Fruit fly (Drosophila melanogaster): ENCODE results near the gene CG13950.

The CG13950 gene

dm6 chr2L:845341-846004, 14.5 kb upstream of the CG13950 start (continued):
- TF ChIP-seq CG4820 (GFP tag; optimal IDR thresholded peaks at IDR 0.05) (peak; percentile 82), CG14965 (GFP tag; optimal IDR thresholded peaks at IDR 0.05; ENCODE audit: borderline replicate concordance) (peak; percentile 35), ATbp (GFP tag; optimal IDR thresholded peaks at IDR 0.05) (peak; percentile 87), CG9797 (GFP tag; optimal IDR thresholded peaks at IDR 0.05) (no peak), gro (GFP tag; optimal IDR thresholded peaks at IDR 0.05) (peak; percentile 69), Nf-YA (GFP tag; IDR thresholded peaks at IDR 0.05) (peak; percentile 87), stc (GFP tag; IDR thresholded peaks at IDR 0.05) (peak; percentile 88), tin (GFP tag; optimal IDR thresholded peaks at IDR 0.05) (peak; percentile 80), ewg (GFP tag; optimal IDR thresholded peaks at IDR 0.05) (peak; percentile 74), B-H1 (GFP tag; IDR thresholded peaks at IDR 0.05) (peak; percentile 85), Pdp1 (GFP tag; optimal IDR thresholded peaks at IDR 0.05) (peak; percentile 79 to 87), org-1 (GFP tag; optimal IDR thresholded peaks at IDR 0.05) (peak; percentile 81), sens (GFP tag) (peak; percentile 96), MTF-1 (GFP tag; optimal IDR thresholded peaks at IDR 0.05; ENCODE audit: borderline replicate concordance) (peak; percentile 76), CG3281 (GFP tag; optimal IDR thresholded peaks at IDR 0.05) (peak; percentile 87), pum (GFP tag; optimal IDR thresholded peaks at IDR 0.05) (peak; percentile 83), cg (GFP tag; optimal IDR thresholded peaks at IDR 0.05) (no peak), dimm (GFP tag; IDR thresholded peaks at IDR 0.05) (peak; percentile 84), CG43689 (GFP tag; IDR thresholded peaks at IDR 0.05) (peak; percentile 76), PHDP (tag; optimal IDR thresholded peaks at IDR 0.05) (peak; percentile 88), gce (GFP tag; IDR thresholded peaks at IDR 0.05) (peak; percentile 69; the same call in 1 of the 3 replicates), pan (optimal IDR thresholded peaks at IDR 0.05) (no peak), pan (GFP tag; optimal IDR thresholded peaks at IDR 0.05 in 1 of 2, IDR thresholded peaks at IDR 0.05 in 1 of 2) (peak in 1 of 2 experiments; percentile 92), Xbp1 (GFP tag; optimal IDR thresholded peaks at IDR 0.05) (peak; percentile 90), CG30020 (tag; optimal IDR thresholded peaks at IDR 0.05) (peak; percentile 2), mam (GFP tag; optimal IDR thresholded peaks at IDR 0.05) (peak; percentile 90), HHEX (GFP tag; optimal IDR thresholded peaks at IDR 0.05) (peak; percentile 90), CG10654 (GFP tag; optimal IDR thresholded peaks at IDR 0.05) (peak; percentile 80), Adf1 (GFP tag; IDR thresholded peaks at IDR 0.05) (peak; percentile 67), cas (GFP tag; IDR thresholded peaks at IDR 0.05) (peak; percentile 79), CG30431 (GFP tag; optimal IDR thresholded peaks at IDR 0.05) (peak; percentile 75), sim (GFP tag; IDR thresholded peaks at IDR 0.05) (no peak; the same call in none of the 2 replicates), insv (GFP tag; optimal IDR thresholded peaks at IDR 0.05) (peak in 1 of 2 experiments; percentile 30), CG16813 (GFP tag; IDR thresholded peaks at IDR 0.05; ENCODE audit: partially characterized antibody) (no peak), CG11723 (GFP tag; optimal IDR thresholded peaks at IDR 0.05) (peak; percentile 72), abd-A (tag; optimal IDR thresholded peaks at IDR 0.05) (peak; percentile 54), eve (GFP tag; optimal IDR thresholded peaks at IDR 0.05) (no peak), CG10321 (GFP tag; IDR thresholded peaks at IDR 0.05) (peak; percentile 68), CG2889 (GFP tag; IDR thresholded peaks at IDR 0.05) (peak; percentile 84), gfzf (GFP tag; optimal IDR thresholded peaks at IDR 0.05) (no peak), CG8388 (GFP tag; optimal IDR thresholded peaks at IDR 0.05) (peak; percentile 73), CG17186 (GFP tag; optimal IDR thresholded peaks at IDR 0.05) (peak; percentile 54), CG3847 (GFP tag; IDR thresholded peaks at IDR 0.05) (peak; percentile 83), al (GFP tag; IDR thresholded peaks at IDR 0.05) (peak; percentile 84), Neu2 (GFP tag; optimal IDR thresholded peaks at IDR 0.05; ENCODE audit: borderline replicate concordance) (no peak), bowl (GFP tag; IDR thresholded peaks at IDR 0.05) (peak; percentile 66; the same call in 1 of the 2 replicates), CG1024 (GFP tag; IDR thresholded peaks at IDR 0.05) (peak; percentile 78), sc (optimal IDR thresholded peaks at IDR 0.05) (no peak), sc (GFP tag; optimal IDR thresholded peaks at IDR 0.05) (peak; percentile 62), amos (GFP tag; IDR thresholded peaks at IDR 0.05; ENCODE audit: partially characterized antibody) (no peak)

Data from whole organism, embryonic.